Worm (Caenorhabditis elegans) whole organism, early embryonic: ENCODE results near the gene nos-3.

ENCODE experiments used
- F13C5.2 ChIP-seq: sonication (generic microtip); optimal IDR thresholded peaks from 2 replicates; lab custom pipeline; 2017; ENCODE audit warnings: mild to moderate bottlenecking, missing genetic modification characterization, inconsistent platforms, missing compliant biosample characterization
- aly-1 ChIP-seq: sonication (generic microtip); optimal IDR thresholded peaks from 2 replicates; lab custom pipeline; 2016; ENCODE audit warnings: missing genetic modification characterization, missing compliant biosample characterization
- ama-1 ChIP-seq: fragments of 150-350 bp; optimal IDR thresholded peaks from 2 replicates; lab custom pipeline; 2014
- ceh-13 ChIP-seq: fragments of 200-800 bp; sonication (Bioruptor generic); optimal IDR thresholded peaks from 2 replicates; lab custom pipeline; 2018; ENCODE audit warnings: mild to moderate bottlenecking, missing genetic modification characterization, missing compliant biosample characterization
- ceh-36 ChIP-seq: sonication (generic microtip); optimal IDR thresholded peaks from 2 replicates; lab custom pipeline; 2016; ENCODE audit warnings: missing genetic modification characterization, inconsistent platforms, missing compliant biosample characterization
- ets-7 ChIP-seq: sonication (generic microtip); optimal IDR thresholded peaks from 2 replicates; lab custom pipeline; 2016; ENCODE audit warnings: missing genotype, missing genetic modification characterization, missing compliant biosample characterization
- flt-1 ChIP-seq: fragments of 200-800 bp; sonication (Bioruptor generic); IDR thresholded peaks from 2 replicates; pipeline ENCODE4 v1.3.6; 2022; ENCODE audit warnings: missing genetic modification characterization, missing compliant biosample characterization
- hmg-4 ChIP-seq: fragments of 200-800 bp; sonication (Bioruptor generic); optimal IDR thresholded peaks from 2 replicates; lab custom pipeline; 2018; ENCODE audit warnings: mild to moderate bottlenecking, missing genetic modification characterization, missing compliant biosample characterization
- hnd-1 ChIP-seq: sonication (generic microtip); optimal IDR thresholded peaks from 2 replicates; lab custom pipeline; 2016; ENCODE audit warnings: missing genetic modification characterization, missing compliant biosample characterization
- scrt-1 ChIP-seq: fragments of 200-800 bp; sonication (Bioruptor generic); IDR thresholded peaks from 2 replicates; pipeline ENCODE4 v1.3.6; 2022; ENCODE audit warnings: missing genetic modification characterization, missing compliant biosample characterization
- tbx-37 ChIP-seq: fragments of 200-800 bp; sonication (Bioruptor generic); conservative IDR thresholded peaks from 2 replicates; pipeline ENCODE4 v1.3.6; 2022; ENCODE audit warnings: missing genetic modification reagents, missing genetic modification characterization, missing compliant biosample characterization
- tra-4 ChIP-seq: sonication (generic microtip); optimal IDR thresholded peaks from 2 replicates; lab custom pipeline; 2017; ENCODE audit warnings: missing genetic modification characterization, missing compliant biosample characterization

DNA sequence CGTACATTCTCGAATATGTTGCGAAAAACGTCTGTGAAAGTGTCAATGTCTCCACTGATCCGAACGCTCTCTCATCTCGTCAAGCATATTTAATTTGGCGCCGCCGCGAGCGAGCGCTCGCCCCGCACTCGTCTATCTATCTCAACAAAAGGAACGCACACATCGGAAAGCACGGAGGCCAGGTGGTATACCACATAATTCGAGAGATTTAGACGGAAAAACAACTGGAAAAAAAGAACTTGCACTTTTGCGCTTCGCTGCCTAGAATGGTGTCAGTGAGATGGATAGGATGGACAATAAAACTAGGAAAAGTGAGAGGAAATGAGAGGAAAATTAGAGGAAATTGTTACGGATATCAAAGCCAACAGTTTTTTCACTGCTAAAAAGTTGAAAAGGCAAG lies 16.9 kb upstream of the nos-3 start:
- TF ChIP-seq scrt-1 (no peak), ceh-36 (tag; lab: Kevin White, UChicago) (no peak), F13C5.2 (tag; lab: Kevin White, UChicago) (no peak), ceh-13 (no peak), tbx-37 (GFP tag; lab: Robert Waterston, UW) (no peak), aly-1 (no peak), ama-1 (lab: Kevin White, UChicago) (no peak), tra-4 (tag; lab: Kevin White, UChicago) (no peak), hnd-1 (tag; lab: Kevin White, UChicago) (no peak), flt-1 (GFP tag; lab: Robert Waterston, UW) (no peak), hmg-4 (no peak), ets-7 (tag; lab: Kevin White, UChicago) (no peak)
